Fruit fly (Drosophila melanogaster) whole organism, adult: ENCODE data around the gene CG14411.

Source experiments
- CG11617 ChIP-seq: fragments of 200-800 bp; sonication (Bioruptor generic); optimal IDR thresholded peaks from 2 replicates; lab custom pipeline; 2017; ENCODE audit warnings: mild to moderate bottlenecking, missing biosample characterization, missing genetic modification reagents, missing genetic modification characterization
- CG7045 ChIP-seq: fragments of 200-800 bp; sonication (Bioruptor generic); optimal IDR thresholded peaks from 2 replicates; lab custom pipeline; 2017; ENCODE audit warnings: missing biosample characterization, mild to moderate bottlenecking, missing genetic modification characterization
- ovo ChIP-seq: fragments of 200-800 bp; sonication (Bioruptor generic); optimal IDR thresholded peaks from 2 replicates; lab custom pipeline; 2016; ENCODE audit warnings: missing biosample characterization, missing genetic modification characterization

dm6 chrX:14836425-14836824, 4.0 kb downstream of the CG14411 start, which contains the start of gene CG14410:
- TF ChIP-seq ovo (GFP tag; lab: Kevin White, UChicago) (no peak), CG7045 (GFP tag; lab: Kevin White, UChicago) (no peak), CG11617 (GFP tag; lab: Kevin White, UChicago) (no peak)
